Worm (Caenorhabditis elegans) whole organism, L1 larva: ENCODE results near the gene spc-2.

Source experiments
- C16A3.4 ChIP-seq: fragments of 150-350 bp; optimal IDR thresholded peaks from 2 replicates; lab custom pipeline; 2014; ENCODE audit warnings: missing biosample characterization, missing genetic modification characterization
- F16B12.6 ChIP-seq: fragments of 150-350 bp; optimal IDR thresholded peaks from 2 replicates; lab custom pipeline; 2014; ENCODE audit warnings: missing biosample characterization, missing genetic modification characterization
- aha-1 ChIP-seq: fragments of 150-350 bp; optimal IDR thresholded peaks from 2 replicates; lab custom pipeline; 2014; ENCODE audit warnings: missing biosample characterization, missing genetic modification characterization
- ama-1 ChIP-seq: fragments of 150-350 bp; optimal IDR thresholded peaks from 2 replicates; lab custom pipeline; 2014
- blmp-1 ChIP-seq: fragments of 150-350 bp; optimal IDR thresholded peaks from 2 replicates; lab custom pipeline; 2014; ENCODE audit warnings: missing biosample characterization, missing genetic modification characterization
- ceh-88 ChIP-seq: fragments of 200-800 bp; sonication (Bioruptor generic); IDR thresholded peaks from 2 replicates; pipeline ENCODE4 v1.3.6; 2022; ENCODE audit warnings: missing genetic modification characterization, missing compliant biosample characterization
- ceh-90 ChIP-seq: sonication (generic microtip); optimal IDR thresholded peaks from 2 replicates; lab custom pipeline; 2016; ENCODE audit warnings: missing genetic modification characterization, missing compliant biosample characterization
- dsc-1 ChIP-seq: sonication (generic microtip); optimal IDR thresholded peaks from 2 replicates; lab custom pipeline; 2016; ENCODE audit warnings: mild to moderate bottlenecking, missing genetic modification characterization, missing compliant biosample characterization
- efl-1 ChIP-seq, 4 experiments: fragments of 150-350 bp; optimal IDR thresholded peaks in 3 of 4; peaks in 1 of 4; 1 replicate in 1 of 4; 2 replicates in 3 of 4; lab custom pipeline; 2014; ENCODE audit warnings: missing biosample characterization in 2 of 4, missing genetic modification characterization in 2 of 4, missing genetic modification reagents in 2 of 4
- elt-2 ChIP-seq: sonication (generic microtip); optimal IDR thresholded peaks from 2 replicates; lab custom pipeline; 2016; ENCODE audit warnings: missing genetic modification characterization, mild to moderate bottlenecking, inconsistent platforms, missing compliant biosample characterization, missing genetic modification reagents
- elt-3 ChIP-seq, 6 experiments: fragments of 150-350 bp in 1 of 6; sonication (generic microtip); optimal IDR thresholded peaks; 2 replicates each; lab custom pipeline; 2017 to 2018; ENCODE audit warnings: missing biosample characterization in 6 of 6, missing genetic modification characterization in 6 of 6, inconsistent platforms in 1 of 6
- grh-1 ChIP-seq: fragments of 200-800 bp; sonication (Bioruptor generic); IDR thresholded peaks from 2 replicates; pipeline ENCODE4 v1.3.6; 2022; ENCODE audit warnings: missing genetic modification reagents, missing genetic modification characterization, missing compliant biosample characterization
- hlh-17 ChIP-seq: fragments of 200-800 bp; sonication (Bioruptor generic); optimal IDR thresholded peaks from 2 replicates; lab custom pipeline; 2018; ENCODE audit warnings: missing genetic modification characterization, mild to moderate bottlenecking, missing compliant biosample characterization, moderate library complexity, borderline replicate concordance
- irx-1 ChIP-seq: sonication (generic microtip); optimal IDR thresholded peaks from 2 replicates; lab custom pipeline; 2016; ENCODE audit warnings: missing genetic modification characterization, missing compliant biosample characterization
- isw-1 ChIP-seq: fragments of 200-800 bp; sonication (Bioruptor generic); IDR thresholded peaks from 2 replicates; pipeline ENCODE4 v1.3.6; 2022; ENCODE audit warnings: missing genetic modification characterization, missing compliant biosample characterization
- jun-1 ChIP-seq: fragments of 150-350 bp; optimal IDR thresholded peaks from 2 replicates; lab custom pipeline; 2014; ENCODE audit warnings: missing biosample characterization, missing genetic modification reagents, missing genetic modification characterization
- lin-13 ChIP-seq: fragments of 150-350 bp; optimal IDR thresholded peaks from 2 replicates; lab custom pipeline; 2014; ENCODE audit warnings: missing biosample characterization, missing genetic modification reagents, missing genetic modification characterization
- lin-39 ChIP-seq: fragments of 150-350 bp; optimal IDR thresholded peaks from 2 replicates; lab custom pipeline; 2014; ENCODE audit warnings: missing biosample characterization, missing genetic modification reagents, missing genetic modification characterization
- lsy-2 ChIP-seq, 2 experiments: fragments of 150-350 bp; optimal IDR thresholded peaks; 2 replicates each; lab custom pipeline; 2014; ENCODE audit warnings: missing biosample characterization in 2 of 2, missing genetic modification characterization in 2 of 2
- mdl-1 ChIP-seq, 2 experiments: fragments of 150-350 bp; optimal IDR thresholded peaks; 2 replicates each; lab custom pipeline; 2014 to 2017; ENCODE audit warnings: missing biosample characterization in 2 of 2, missing genetic modification characterization in 2 of 2, inconsistent platforms in 1 of 2
- nhr-11 ChIP-seq: fragments of 150-350 bp; optimal IDR thresholded peaks from 2 replicates; lab custom pipeline; 2014; ENCODE audit warnings: missing biosample characterization, missing genetic modification characterization
- nhr-28 ChIP-seq: fragments of 150-350 bp; optimal IDR thresholded peaks from 2 replicates; lab custom pipeline; 2014; ENCODE audit warnings: missing biosample characterization, missing genetic modification characterization
- nhr-47 ChIP-seq: sonication (generic microtip); optimal IDR thresholded peaks from 2 replicates; lab custom pipeline; 2016; ENCODE audit warnings: mild to moderate bottlenecking, missing genetic modification characterization, moderate library complexity, missing compliant biosample characterization
- nhr-85 ChIP-seq: sonication (generic microtip); peaks from one replicate; lab custom pipeline; 2016; ENCODE audit warnings: missing genetic modification characterization, inconsistent platforms, missing compliant biosample characterization
- pag-3 ChIP-seq: sonication (generic microtip); optimal IDR thresholded peaks from 2 replicates; lab custom pipeline; 2017; ENCODE audit warnings: missing genetic modification characterization, mild to moderate bottlenecking, missing compliant biosample characterization, antibody characterized with exemption, borderline replicate concordance; ENCODE audit not compliant: insufficient read depth
- pax-3 ChIP-seq: fragments of 200-800 bp; sonication (Bioruptor generic); optimal IDR thresholded peaks from 2 replicates; lab custom pipeline; 2018; ENCODE audit warnings: mild to moderate bottlenecking, missing genetic modification characterization, moderate library complexity, missing compliant biosample characterization
- sptf-1 ChIP-seq: fragments of 150-350 bp; optimal IDR thresholded peaks from 2 replicates; lab custom pipeline; 2014; ENCODE audit warnings: missing biosample characterization, missing genetic modification characterization
- swsn-7 ChIP-seq: sonication (generic microtip); optimal IDR thresholded peaks from 2 replicates; lab custom pipeline; 2016; ENCODE audit warnings: missing genetic modification characterization, missing compliant biosample characterization
- unc-86 ChIP-seq: sonication (generic microtip); optimal IDR thresholded peaks from 2 replicates; lab custom pipeline; 2016; ENCODE audit warnings: missing genetic modification characterization, missing compliant biosample characterization
- xbp-1 ChIP-seq: sonication (generic microtip); optimal IDR thresholded peaks from 2 replicates; lab custom pipeline; 2016; ENCODE audit warnings: missing genetic modification characterization, missing compliant biosample characterization
- zip-4 ChIP-seq: fragments of 200-800 bp; sonication (Bioruptor generic); optimal IDR thresholded peaks from 2 replicates; lab custom pipeline; 2018; ENCODE audit warnings: mild to moderate bottlenecking, missing genetic modification characterization, moderate library complexity, missing compliant biosample characterization

Gene spc-2

DNA sequence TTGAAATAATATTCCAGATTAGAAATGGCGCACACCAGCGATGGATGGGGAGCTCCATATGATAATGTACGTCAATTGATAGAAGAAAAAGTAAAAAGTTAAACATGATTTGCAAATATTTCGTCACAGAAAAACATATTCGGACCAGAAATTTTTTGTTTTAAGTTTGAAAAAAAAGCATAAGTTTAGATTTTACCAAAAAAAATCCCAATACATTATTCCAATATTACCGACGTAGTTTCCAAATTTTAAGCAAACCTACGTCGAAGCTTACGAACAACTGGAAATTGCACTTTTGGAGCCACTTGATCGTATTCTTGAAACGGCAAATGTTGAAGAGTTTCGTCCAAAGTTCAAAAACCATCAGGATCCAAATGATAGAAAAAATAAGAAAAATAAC, 51.0 kb downstream of the spc-2 start, which contains the start of gene henn-1:
Gene henn-1, plus strand, starts transcription at position 18 of the 400 bp plus-strand sequence.
- TF ChIP-seq lsy-2 (tag; optimal IDR thresholded peaks at IDR 0.05; lab: Kevin White, UChicago) (peak in 1 of 2 experiments; percentile 15), nhr-28 (tag; lab: Kevin White, UChicago) (no peak), ama-1 (lab: Kevin White, UChicago) (peak; percentile 22), irx-1 (tag; lab: Kevin White, UChicago) (peak; percentile 3), elt-3 (tag; optimal IDR thresholded peaks at IDR 0.05; lab: Kevin White, UChicago) (no peak), efl-1 (optimal IDR thresholded peaks at IDR 0.05; lab: Kevin White, UChicago) (no peak), efl-1 (GFP tag; optimal IDR thresholded peaks at IDR 0.05 in 1 of 2; lab: Kevin White, UChicago) (peak in 1 of 2 experiments; percentile 90), xbp-1 (tag; lab: Kevin White, UChicago) (no peak), nhr-47 (tag; lab: Kevin White, UChicago) (peak; percentile 4)

DNA sequence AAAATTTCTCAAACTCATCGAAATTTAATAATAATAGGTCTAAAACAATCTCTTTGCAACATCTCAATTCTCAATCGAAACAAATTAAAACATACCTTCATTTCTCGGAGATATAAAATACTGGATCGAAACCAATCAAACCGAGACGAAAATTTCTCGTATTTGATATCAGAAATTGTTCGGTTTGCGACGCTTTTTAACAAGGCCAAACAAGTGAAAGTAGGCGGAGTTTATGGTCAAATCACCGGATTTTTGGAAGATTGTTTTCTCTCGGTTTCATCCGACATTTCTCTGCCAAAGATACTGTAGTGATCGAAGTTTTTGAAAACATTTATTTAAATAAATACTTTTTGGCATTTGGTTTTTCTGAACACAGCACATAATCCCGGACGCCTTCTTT, 53.7 kb downstream of the spc-2 start, which contains the start of gene C02F5.14:
Gene C02F5.14, minus strand, starts transcription at position 157 of the 400 bp plus-strand sequence.
- TF ChIP-seq zip-4 (GFP tag; lab: Kevin White, UChicago) (no peak), swsn-7 (tag; lab: Kevin White, UChicago) (no peak), grh-1 (GFP tag; lab: Robert Waterston, UW) (no peak), ceh-90 (no peak), nhr-85 (tag; lab: Kevin White, UChicago) (peak; percentile 48), mdl-1 (tag; optimal IDR thresholded peaks at IDR 0.05; lab: Kevin White, UChicago) (no peak), aha-1 (tag; lab: Kevin White, UChicago) (no peak), C16A3.4 (tag; lab: Kevin White, UChicago) (no peak), hlh-17 (GFP tag; lab: Kevin White, UChicago) (no peak), nhr-28 (tag; lab: Kevin White, UChicago) (no peak), lin-13 (GFP tag; lab: Kevin White, UChicago) (no peak), isw-1 (GFP tag; lab: Robert Waterston, UW) (no peak), blmp-1 (tag; lab: Kevin White, UChicago) (peak; percentile 95)

DNA sequence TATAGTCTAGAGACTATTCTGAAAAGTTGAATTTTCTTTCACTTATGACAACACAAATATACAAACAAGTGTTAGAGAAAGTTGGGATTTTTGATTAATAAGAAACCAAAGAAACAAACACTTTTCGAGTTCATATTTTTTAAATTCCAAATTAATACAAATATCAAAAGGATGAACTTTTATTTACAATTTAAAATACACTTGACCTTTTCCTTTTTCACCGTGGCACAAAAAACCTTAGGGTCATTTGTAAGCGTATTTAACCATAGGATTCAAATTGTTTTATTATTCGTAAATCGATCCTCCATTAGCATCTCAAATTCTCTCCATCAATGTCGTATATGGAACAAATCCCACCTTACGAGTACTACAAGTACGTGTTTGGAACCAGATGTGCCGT, 54.2 kb downstream of the spc-2 start, which contains the start of gene C02F5.5:
Gene C02F5.5, plus strand, starts transcription at position 301 of the 400 bp plus-strand sequence.
- TF ChIP-seq pax-3 (tag; lab: Kevin White, UChicago) (no peak), unc-86 (tag; lab: Kevin White, UChicago) (no peak), dsc-1 (no peak), nhr-47 (tag; lab: Kevin White, UChicago) (no peak), sptf-1 (no peak), lin-39 (tag; lab: Kevin White, UChicago) (no peak), F16B12.6 (no peak), nhr-11 (tag; lab: Kevin White, UChicago) (no peak), xbp-1 (tag; lab: Kevin White, UChicago) (no peak), jun-1 (tag; lab: Kevin White, UChicago) (no peak), nhr-85 (tag; lab: Kevin White, UChicago) (no peak), pag-3 (tag; lab: Kevin White, UChicago) (no peak)

DNA sequence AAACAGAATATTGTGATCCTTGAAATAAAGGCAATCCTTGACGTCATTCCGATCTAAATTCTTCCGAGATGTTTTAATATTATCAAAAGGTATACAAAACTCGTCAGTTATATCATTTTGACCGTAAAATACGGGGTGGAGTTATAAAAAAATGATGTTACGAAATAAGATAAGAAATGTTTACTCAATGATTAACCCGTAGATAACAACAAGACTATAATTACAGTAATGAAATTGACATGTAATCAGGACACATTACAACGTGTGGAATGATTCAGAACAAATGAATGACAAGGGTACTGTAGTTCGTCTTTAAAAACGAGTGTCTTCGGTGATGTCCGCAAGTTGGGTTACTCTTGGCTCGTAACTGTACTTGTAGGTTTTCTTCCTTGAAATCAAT, 56.1 kb downstream of the spc-2 start, which contains the start of gene tsp-2:
Gene tsp-2, minus strand, starts transcription at position 109 of the 400 bp plus-strand sequence.
- TF ChIP-seq elt-2 (tag; lab: Kevin White, UChicago) (peak; percentile 47), ceh-88 (GFP tag; lab: Robert Waterston, UW) (no peak)
